Worm (Caenorhabditis elegans): ENCODE measurements around the gene rnf-121.

DNA sequence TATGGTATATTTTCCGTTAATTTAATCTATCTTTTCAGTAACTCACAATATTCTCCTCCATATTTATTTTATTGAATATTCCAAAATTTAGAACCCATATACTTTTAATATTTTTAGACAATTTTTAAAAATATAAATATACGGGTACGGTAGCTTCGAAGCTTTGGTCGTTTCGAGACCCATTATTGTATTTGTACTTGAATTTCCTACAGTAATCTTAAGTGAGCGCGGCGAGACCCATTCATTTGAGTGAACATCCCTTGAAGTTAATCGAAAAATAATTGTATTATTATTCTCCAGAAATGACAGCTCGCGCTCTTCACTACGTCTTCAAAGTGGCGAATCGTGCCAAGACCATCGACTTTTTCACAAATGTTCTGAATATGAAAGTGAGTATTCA lies 17.5 kb downstream of the rnf-121 start, which contains the start of gene glod-4:
- TF ChIP-seq Y56A3A.18 (GFP tag; IDR thresholded peaks at IDR 0.05): no peak
- no peak for TF ChIP-seq bed-1 (GFP tag; IDR thresholded peaks at IDR 0.05)
- no peak for TF ChIP-seq snpc-4 (GFP tag; optimal IDR thresholded peaks at IDR 0.05)
- TF ChIP-seq snpc-4 (tag; optimal IDR thresholded peaks at IDR 0.05): no peak
- no peak for TF ChIP-seq lag-1 (GFP tag; IDR thresholded peaks at IDR 0.05)
- TF ChIP-seq nhr-179 (tag; optimal IDR thresholded peaks at IDR 0.05): no peak
- no peak for TF ChIP-seq lin-40 (tag; optimal IDR thresholded peaks at IDR 0.05)
- TF ChIP-seq hmg-20 (GFP tag; IDR thresholded peaks at IDR 0.05): no peak

All from whole organism, young adult.